Fruit fly (Drosophila melanogaster): Measurements from ENCODE around the gene CG10803.

DNA sequence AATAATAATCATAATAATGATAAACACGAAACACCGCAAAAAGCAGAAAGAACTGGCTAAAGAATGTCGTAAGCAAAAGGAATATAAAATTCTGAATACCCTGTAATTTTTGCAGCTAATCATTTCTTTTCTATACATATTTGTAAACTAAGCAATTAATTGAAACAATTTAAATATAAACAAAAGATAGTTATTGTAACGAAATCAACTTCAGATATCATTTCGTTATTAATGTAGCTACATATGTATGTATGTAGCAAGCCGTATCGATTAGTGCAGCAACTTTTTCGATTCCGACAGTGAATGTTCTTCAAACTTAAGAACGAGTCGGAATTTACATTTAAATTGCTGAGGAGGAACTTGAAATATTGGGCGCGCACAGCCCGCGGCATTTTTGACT, 11.8 kb upstream of the CG10803 start:
- TF ChIP-seq psq (optimal IDR thresholded peaks at IDR 0.05) (no peak), Dll (optimal IDR thresholded peaks at IDR 0.05) (no peak), CG8478 (optimal IDR thresholded peaks at IDR 0.05) (no peak), usp (GFP tag; optimal IDR thresholded peaks at IDR 0.05) (no peak), pan (optimal IDR thresholded peaks at IDR 0.05) (no peak), EcR (GFP tag; optimal IDR thresholded peaks at IDR 0.05) (no peak)
